Fruit fly (Drosophila melanogaster) S2 (cell line): ENCODE measurements around the gene ppk18.

Source experiments
- CG8478 ChIP-seq: fragments of >200 bp; optimal IDR thresholded peaks from 2 replicates; lab custom pipeline; 2018
- CTCF ChIP-seq, 2 experiments: fragments of >200 bp; optimal IDR thresholded peaks; 2 replicates each; lab custom pipeline; 2018

DNA sequence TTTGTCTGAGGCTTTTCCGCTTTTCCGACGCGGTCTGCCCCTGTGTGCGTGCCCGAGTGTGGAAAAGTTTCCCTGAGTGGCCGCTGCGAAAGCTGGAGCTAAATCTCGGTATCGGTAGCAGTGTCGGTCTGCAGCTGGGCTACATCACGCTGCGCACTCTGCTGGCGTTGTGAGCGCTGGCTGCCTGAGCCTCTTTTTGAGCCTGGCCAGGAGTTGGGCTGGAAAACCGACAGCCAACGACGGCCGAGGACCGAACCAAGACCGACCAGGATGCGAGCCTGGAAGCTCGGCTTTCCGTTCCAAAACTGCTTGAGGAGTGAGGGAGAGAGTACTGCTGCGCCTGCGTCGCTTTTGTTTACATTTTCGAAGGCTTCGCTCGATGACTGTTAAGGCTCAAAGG, 27.0 kb downstream of the ppk18 start:
- no peak for TF ChIP-seq CG8478 (lab: Kevin White, UChicago)
- TF ChIP-seq CTCF (optimal IDR thresholded peaks at IDR 0.05; lab: Kevin White, UChicago), result no peak
